Worm (Caenorhabditis elegans) whole organism, L1 larva: Measurements from ENCODE around the gene T25B9.1.

Experiments used
- C04F5.9 ChIP-seq: sonication (generic microtip); optimal IDR thresholded peaks from 2 replicates; lab custom pipeline; 2016; ENCODE audit warnings: missing genetic modification characterization, missing compliant biosample characterization
- F16B12.6 ChIP-seq: fragments of 150-350 bp; optimal IDR thresholded peaks from 2 replicates; lab custom pipeline; 2014; ENCODE audit warnings: missing biosample characterization, missing genetic modification characterization
- aly-2 ChIP-seq: fragments of 150-350 bp; optimal IDR thresholded peaks from 2 replicates; lab custom pipeline; 2014; ENCODE audit warnings: missing biosample characterization, missing genetic modification characterization
- blmp-1 ChIP-seq: fragments of 150-350 bp; optimal IDR thresholded peaks from 2 replicates; lab custom pipeline; 2014; ENCODE audit warnings: missing biosample characterization, missing genetic modification characterization
- ceh-82 ChIP-seq, 3 experiments: fragments of 150-350 bp in 1 of 3; sonication (generic microtip) in 2 of 3; optimal IDR thresholded peaks; 2 replicates each; lab custom pipeline; 2014 to 2017; ENCODE audit warnings: missing biosample characterization in 3 of 3, missing genetic modification characterization in 3 of 3
- ces-1 ChIP-seq: fragments of 150-350 bp; optimal IDR thresholded peaks from 2 replicates; lab custom pipeline; 2014; ENCODE audit warnings: missing biosample characterization, missing genetic modification reagents, missing genetic modification characterization
- dsc-1 ChIP-seq: sonication (generic microtip); optimal IDR thresholded peaks from 2 replicates; lab custom pipeline; 2016; ENCODE audit warnings: mild to moderate bottlenecking, missing genetic modification characterization, missing compliant biosample characterization
- efl-1 ChIP-seq, 4 experiments: fragments of 150-350 bp; optimal IDR thresholded peaks in 3 of 4; peaks in 1 of 4; 1 replicate in 1 of 4; 2 replicates in 3 of 4; lab custom pipeline; 2014; ENCODE audit warnings: missing biosample characterization in 2 of 4, missing genetic modification characterization in 2 of 4, missing genetic modification reagents in 2 of 4
- egl-27 ChIP-seq, 2 experiments: fragments of 150-350 bp in 1 of 2; sonication (generic microtip); optimal IDR thresholded peaks; 3 replicates each; lab custom pipeline; 2017 to 2018; ENCODE audit warnings: missing biosample characterization in 2 of 2, missing genetic modification characterization in 2 of 2, missing genetic modification reagents in 2 of 2
- elt-2 ChIP-seq: sonication (generic microtip); optimal IDR thresholded peaks from 2 replicates; lab custom pipeline; 2016; ENCODE audit warnings: missing genetic modification characterization, mild to moderate bottlenecking, inconsistent platforms, missing compliant biosample characterization, missing genetic modification reagents
- ets-5 ChIP-seq: fragments of 200-800 bp; sonication (Bioruptor generic); IDR thresholded peaks from 2 replicates; pipeline ENCODE4 v1.3.6; 2022; ENCODE audit warnings: missing genetic modification characterization, missing compliant biosample characterization
- fkh-8 ChIP-seq: sonication (generic microtip); optimal IDR thresholded peaks from 2 replicates; lab custom pipeline; 2016; ENCODE audit warnings: mild to moderate bottlenecking, missing genetic modification characterization, missing compliant biosample characterization
- lin-14 ChIP-seq: fragments of 200-800 bp; sonication (Bioruptor generic); optimal IDR thresholded peaks from 2 replicates; lab custom pipeline; 2018; ENCODE audit warnings: mild to moderate bottlenecking, missing genetic modification characterization, moderate library complexity, missing compliant biosample characterization
- lin-35 ChIP-seq, 2 experiments: fragments of 150-350 bp; optimal IDR thresholded peaks; 2 replicates each; lab custom pipeline; 2014; ENCODE audit warnings: missing biosample characterization in 2 of 2, missing genetic modification characterization in 2 of 2, missing genetic modification reagents in 2 of 2
- lsy-2 ChIP-seq, 2 experiments: fragments of 150-350 bp; optimal IDR thresholded peaks; 2 replicates each; lab custom pipeline; 2014; ENCODE audit warnings: missing biosample characterization in 2 of 2, missing genetic modification characterization in 2 of 2
- mab-9 ChIP-seq: fragments of 200-800 bp; sonication (Bioruptor generic); IDR thresholded peaks from 2 replicates; pipeline ENCODE4 v1.3.6; 2022; ENCODE audit warnings: missing genetic modification reagents, missing genetic modification characterization, missing compliant biosample characterization
- mep-1 ChIP-seq: fragments of 150-350 bp; optimal IDR thresholded peaks from 2 replicates; lab custom pipeline; 2014; ENCODE audit warnings: missing biosample characterization, missing genetic modification characterization
- nhr-11 ChIP-seq: fragments of 150-350 bp; optimal IDR thresholded peaks from 2 replicates; lab custom pipeline; 2014; ENCODE audit warnings: missing biosample characterization, missing genetic modification characterization
- nhr-19 ChIP-seq: fragments of 200-800 bp; sonication (Bioruptor generic); conservative IDR thresholded peaks from 2 replicates; pipeline ENCODE4 v1.3.6; 2022; ENCODE audit warnings: missing genetic modification characterization, missing compliant biosample characterization
- nhr-20 ChIP-seq: sonication (generic microtip); optimal IDR thresholded peaks from 2 replicates; lab custom pipeline; 2016; ENCODE audit warnings: mild to moderate bottlenecking, missing genetic modification characterization, missing compliant biosample characterization
- nhr-28 ChIP-seq: fragments of 150-350 bp; optimal IDR thresholded peaks from 2 replicates; lab custom pipeline; 2014; ENCODE audit warnings: missing biosample characterization, missing genetic modification characterization
- nhr-47 ChIP-seq: sonication (generic microtip); optimal IDR thresholded peaks from 2 replicates; lab custom pipeline; 2016; ENCODE audit warnings: mild to moderate bottlenecking, missing genetic modification characterization, moderate library complexity, missing compliant biosample characterization
- nhr-77 ChIP-seq: fragments of 150-350 bp; optimal IDR thresholded peaks from 2 replicates; lab custom pipeline; 2014; ENCODE audit warnings: missing biosample characterization, missing genetic modification characterization
- nhr-85 ChIP-seq: sonication (generic microtip); peaks from one replicate; lab custom pipeline; 2016; ENCODE audit warnings: missing genetic modification characterization, inconsistent platforms, missing compliant biosample characterization
- nhr-90 ChIP-seq: sonication (generic microtip); optimal IDR thresholded peaks from 2 replicates; lab custom pipeline; 2016; ENCODE audit warnings: mild to moderate bottlenecking, missing genetic modification characterization, missing compliant biosample characterization; ENCODE audit not compliant: poor library complexity
- snpc-4 ChIP-seq: fragments of 150-350 bp; optimal IDR thresholded peaks from 2 replicates; lab custom pipeline; 2014; ENCODE audit warnings: missing biosample characterization, missing genetic modification characterization
- snu-23 ChIP-seq: sonication (generic microtip); optimal IDR thresholded peaks from 2 replicates; lab custom pipeline; 2016; ENCODE audit warnings: missing genetic modification characterization, missing compliant biosample characterization
- sup-37 ChIP-seq: fragments of 200-800 bp; sonication (Bioruptor generic); optimal IDR thresholded peaks from 2 replicates; lab custom pipeline; 2018; ENCODE audit warnings: mild to moderate bottlenecking, missing genetic modification characterization, missing compliant biosample characterization
- unc-62 ChIP-seq: fragments of 150-350 bp; optimal IDR thresholded peaks from 2 replicates; lab custom pipeline; 2014; ENCODE audit warnings: missing biosample characterization, missing genetic modification reagents, missing genetic modification characterization
- unc-86 ChIP-seq: sonication (generic microtip); optimal IDR thresholded peaks from 2 replicates; lab custom pipeline; 2016; ENCODE audit warnings: missing genetic modification characterization, missing compliant biosample characterization
- unc-98 ChIP-seq: fragments of 200-800 bp; sonication (Bioruptor generic); IDR thresholded peaks from 2 replicates; pipeline ENCODE4 v1.3.6; 2022; ENCODE audit warnings: missing genetic modification characterization, missing compliant biosample characterization
- xbp-1 ChIP-seq: sonication (generic microtip); optimal IDR thresholded peaks from 2 replicates; lab custom pipeline; 2016; ENCODE audit warnings: missing genetic modification characterization, missing compliant biosample characterization
- zag-1 ChIP-seq: fragments of 150-350 bp; optimal IDR thresholded peaks from 2 replicates; lab custom pipeline; 2014; ENCODE audit warnings: missing biosample characterization, missing genetic modification characterization
- zip-4 ChIP-seq: fragments of 200-800 bp; sonication (Bioruptor generic); optimal IDR thresholded peaks from 2 replicates; lab custom pipeline; 2018; ENCODE audit warnings: mild to moderate bottlenecking, missing genetic modification characterization, moderate library complexity, missing compliant biosample characterization
- ztf-11 ChIP-seq, 2 experiments: sonication (generic microtip); optimal IDR thresholded peaks; 2 replicates each; lab custom pipeline; 2016 to 2017; ENCODE audit warnings: missing genetic modification characterization in 2 of 2, missing biosample characterization in 1 of 2, missing compliant biosample characterization in 1 of 2
- ztf-4 ChIP-seq: fragments of 150-350 bp; optimal IDR thresholded peaks from 2 replicates; lab custom pipeline; 2014; ENCODE audit warnings: missing biosample characterization, missing genetic modification characterization

T25B9.1 gene

DNA sequence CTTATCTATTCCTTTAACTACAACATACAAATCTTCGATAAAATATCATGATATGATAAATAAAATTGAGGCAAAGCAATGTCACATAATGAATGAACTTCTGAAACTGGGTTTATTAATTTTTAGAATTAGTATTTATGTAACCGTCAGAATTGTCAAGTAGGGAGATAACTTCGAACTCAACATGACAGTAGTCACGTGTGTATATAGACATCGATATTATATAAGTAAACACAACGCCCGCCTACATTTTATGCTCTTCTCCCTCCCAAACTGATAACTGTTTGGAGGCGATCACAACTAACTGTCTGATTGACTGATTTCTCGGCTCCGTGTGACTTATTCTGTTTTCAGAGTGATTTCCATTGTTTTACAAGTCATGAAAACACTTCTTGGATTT, 11.4 kb upstream of the T25B9.1 start, which contains the start of gene ugt-54:
ugt-54 (plus strand) TSS at position 355 of the 400 bp plus-strand sequence.
- TF ChIP-seq zip-4 (no peak), nhr-20 (tag; lab: Kevin White, UChicago) (no peak), xbp-1 (tag; lab: Kevin White, UChicago) (no peak), C04F5.9 (tag; lab: Kevin White, UChicago) (no peak), lin-14 (GFP tag; lab: Kevin White, UChicago) (no peak), ztf-4 (tag; lab: Kevin White, UChicago) (no peak), fkh-8 (no peak), aly-2 (tag; lab: Kevin White, UChicago) (no peak), dsc-1 (tag; lab: Kevin White, UChicago) (no peak), nhr-77 (tag; lab: Kevin White, UChicago) (no peak), efl-1 (optimal IDR thresholded peaks at IDR 0.05; lab: Kevin White, UChicago) (no peak), efl-1 (GFP tag; optimal IDR thresholded peaks at IDR 0.05 in 1 of 2; lab: Kevin White, UChicago) (no peak), mep-1 (tag; lab: Kevin White, UChicago) (no peak), ceh-82 (tag; optimal IDR thresholded peaks at IDR 0.05; lab: Kevin White, UChicago) (no peak), ets-5 (GFP tag; lab: Robert Waterston, UW) (no peak), lin-35 (GFP tag; optimal IDR thresholded peaks at IDR 0.05; lab: Kevin White, UChicago) (peak in 1 of 2 experiments; percentile 0), mab-9 (GFP tag; lab: Robert Waterston, UW) (no peak), ztf-11 (tag; optimal IDR thresholded peaks at IDR 0.05; lab: Kevin White, UChicago) (no peak), F16B12.6 (tag; lab: Kevin White, UChicago) (no peak), sup-37 (GFP tag; lab: Kevin White, UChicago) (no peak), elt-2 (tag; lab: Kevin White, UChicago) (peak; percentile 46), ces-1 (GFP tag; lab: Kevin White, UChicago) (no peak), nhr-90 (tag; lab: Kevin White, UChicago) (peak; percentile 15)
- TF ChIP-seq, all 84 proteins: peak for 3

DNA sequence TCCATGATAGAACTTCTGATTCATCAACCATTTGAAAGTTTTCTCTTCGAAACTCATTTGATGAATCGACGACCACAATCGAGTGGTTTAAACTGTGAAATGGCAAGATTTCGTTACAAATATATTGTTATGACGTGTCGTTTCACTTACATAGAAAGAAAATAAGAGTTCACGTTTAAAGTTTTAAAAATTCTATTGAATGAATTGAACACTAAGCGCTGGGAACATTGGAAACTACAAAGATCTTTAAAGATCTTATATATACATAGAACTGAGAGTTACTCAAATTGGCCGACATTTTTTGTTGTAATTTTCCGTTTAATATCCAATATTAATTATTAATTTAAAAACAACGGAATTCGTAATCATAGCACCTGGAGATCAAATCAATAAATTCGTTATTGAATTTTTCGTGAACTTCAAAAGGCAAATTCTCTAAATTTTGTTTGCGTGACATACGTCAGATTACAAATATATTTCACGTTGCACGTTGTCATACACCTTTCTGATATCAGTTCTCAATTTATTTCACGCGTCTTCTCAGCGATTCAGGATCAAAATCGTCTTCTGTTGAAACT, 7.8 kb upstream of the T25B9.1 start, which contains the start of the genes T25B9.4 and T25B9.6:
T25B9.4 (minus strand) TSS at position 101 of the 578 bp plus-strand sequence.
T25B9.6 (plus strand) TSS at position 528 of the 578 bp plus-strand sequence.
- TF ChIP-seq blmp-1 (tag; lab: Kevin White, UChicago) (no peak), snu-23 (GFP tag; lab: Kevin White, UChicago) (no peak), mab-9 (GFP tag; lab: Robert Waterston, UW) (no peak), zag-1 (tag; lab: Kevin White, UChicago) (no peak), unc-86 (tag; lab: Kevin White, UChicago) (no peak), snpc-4 (tag; lab: Kevin White, UChicago) (no peak), nhr-47 (no peak), nhr-19 (no peak), nhr-85 (tag; lab: Kevin White, UChicago) (no peak), egl-27 (tag; optimal IDR thresholded peaks at IDR 0.05; lab: Kevin White, UChicago) (no peak), ceh-82 (tag; optimal IDR thresholded peaks at IDR 0.05; lab: Kevin White, UChicago) (no peak), unc-98 (GFP tag; lab: Robert Waterston, UW) (no peak), unc-62 (no peak)

DNA sequence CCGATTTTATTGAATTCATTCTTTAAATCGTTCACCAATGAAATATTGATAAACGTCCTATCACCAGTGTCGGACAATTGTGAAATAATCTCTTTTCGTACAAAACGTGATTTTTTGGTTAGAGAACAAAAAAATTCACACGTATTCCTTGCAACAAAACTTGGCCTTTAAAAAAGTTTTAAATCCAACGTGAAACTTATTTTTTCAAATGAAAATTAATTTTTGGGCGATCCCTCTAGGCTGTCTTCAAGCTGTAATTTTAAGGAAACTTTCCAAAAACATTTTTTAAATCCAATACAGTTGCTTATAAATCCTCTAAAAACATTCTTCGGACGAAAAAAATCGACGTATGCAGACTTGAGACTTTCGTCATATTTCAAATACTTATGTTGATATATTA, 4.7 kb upstream of the T25B9.1 start, which contains the start of gene T25B9.5:
T25B9.5 (minus strand) TSS at position 101 of the 400 bp plus-strand sequence.
- TF ChIP-seq nhr-20 (tag; lab: Kevin White, UChicago) (no peak), nhr-11 (no peak), nhr-19 (no peak), ztf-4 (tag; lab: Kevin White, UChicago) (no peak), nhr-28 (tag; lab: Kevin White, UChicago) (no peak), lsy-2 (tag; optimal IDR thresholded peaks at IDR 0.05; lab: Kevin White, UChicago) (no peak)
